Worm (Caenorhabditis elegans) whole organism, early embryonic: ENCODE measurements around the gene spp-22.

Experiments used
- B0310.2 ChIP-seq: sonication (generic microtip); optimal IDR thresholded peaks from 2 replicates; lab custom pipeline; 2016; ENCODE audit warnings: mild to moderate bottlenecking, missing genetic modification characterization, missing compliant biosample characterization
- F13C5.2 ChIP-seq: sonication (generic microtip); optimal IDR thresholded peaks from 2 replicates; lab custom pipeline; 2017; ENCODE audit warnings: mild to moderate bottlenecking, missing genetic modification characterization, inconsistent platforms, missing compliant biosample characterization
- aly-1 ChIP-seq: sonication (generic microtip); optimal IDR thresholded peaks from 2 replicates; lab custom pipeline; 2016; ENCODE audit warnings: missing genetic modification characterization, missing compliant biosample characterization
- ama-1 ChIP-seq: fragments of 150-350 bp; optimal IDR thresholded peaks from 2 replicates; lab custom pipeline; 2014
- ceh-13 ChIP-seq: fragments of 200-800 bp; sonication (Bioruptor generic); optimal IDR thresholded peaks from 2 replicates; lab custom pipeline; 2018; ENCODE audit warnings: mild to moderate bottlenecking, missing genetic modification characterization, missing compliant biosample characterization
- ceh-36 ChIP-seq: sonication (generic microtip); optimal IDR thresholded peaks from 2 replicates; lab custom pipeline; 2016; ENCODE audit warnings: missing genetic modification characterization, inconsistent platforms, missing compliant biosample characterization
- ets-7 ChIP-seq: sonication (generic microtip); optimal IDR thresholded peaks from 2 replicates; lab custom pipeline; 2016; ENCODE audit warnings: missing genotype, missing genetic modification characterization, missing compliant biosample characterization
- flt-1 ChIP-seq: fragments of 200-800 bp; sonication (Bioruptor generic); IDR thresholded peaks from 2 replicates; pipeline ENCODE4 v1.3.6; 2022; ENCODE audit warnings: missing genetic modification characterization, missing compliant biosample characterization
- hmbx-1 ChIP-seq: sonication (generic microtip); optimal IDR thresholded peaks from 2 replicates; lab custom pipeline; 2016; ENCODE audit warnings: mild to moderate bottlenecking, missing genetic modification characterization, missing compliant biosample characterization
- hmg-4 ChIP-seq: fragments of 200-800 bp; sonication (Bioruptor generic); optimal IDR thresholded peaks from 2 replicates; lab custom pipeline; 2018; ENCODE audit warnings: mild to moderate bottlenecking, missing genetic modification characterization, missing compliant biosample characterization
- hnd-1 ChIP-seq: sonication (generic microtip); optimal IDR thresholded peaks from 2 replicates; lab custom pipeline; 2016; ENCODE audit warnings: missing genetic modification characterization, missing compliant biosample characterization
- pes-1 ChIP-seq: fragments of 200-800 bp; sonication (Bioruptor generic); IDR thresholded peaks from 2 replicates; pipeline ENCODE4 v1.3.6; 2022; ENCODE audit warnings: missing genetic modification reagents, missing genetic modification characterization, missing compliant biosample characterization
- scrt-1 ChIP-seq: fragments of 200-800 bp; sonication (Bioruptor generic); IDR thresholded peaks from 2 replicates; pipeline ENCODE4 v1.3.6; 2022; ENCODE audit warnings: missing genetic modification characterization, missing compliant biosample characterization
- sea-1 ChIP-seq: fragments of 200-800 bp; sonication (Bioruptor generic); conservative IDR thresholded peaks from 2 replicates; pipeline ENCODE4 v1.3.6; 2022; ENCODE audit warnings: missing genetic modification characterization, missing compliant biosample characterization
- tbx-11 ChIP-seq: fragments of 200-800 bp; sonication (Bioruptor generic); IDR thresholded peaks from 2 replicates; pipeline ENCODE4 v1.3.6; 2022; ENCODE audit warnings: missing genetic modification characterization, missing compliant biosample characterization
- tbx-37 ChIP-seq: fragments of 200-800 bp; sonication (Bioruptor generic); conservative IDR thresholded peaks from 2 replicates; pipeline ENCODE4 v1.3.6; 2022; ENCODE audit warnings: missing genetic modification reagents, missing genetic modification characterization, missing compliant biosample characterization
- tra-4 ChIP-seq: sonication (generic microtip); optimal IDR thresholded peaks from 2 replicates; lab custom pipeline; 2017; ENCODE audit warnings: missing genetic modification characterization, missing compliant biosample characterization

The spp-22 gene

ce11 chrX:7242119-7242518 lies 30.6 kb downstream of the spp-22 start:
- TF ChIP-seq flt-1 (GFP tag; lab: Robert Waterston, UW) = no peak
- TF ChIP-seq ets-7 (tag; lab: Kevin White, UChicago) = no peak
- TF ChIP-seq tbx-37 = no peak
- no peak for TF ChIP-seq hmg-4
- TF ChIP-seq hmbx-1 (tag; lab: Kevin White, UChicago) = no peak
- TF ChIP-seq aly-1 (tag; lab: Kevin White, UChicago) = no peak
- TF ChIP-seq scrt-1 = no peak
- TF ChIP-seq sea-1 (GFP tag; lab: Robert Waterston, UW) = no peak
- no peak for TF ChIP-seq ceh-36 (tag; lab: Kevin White, UChicago)
- TF ChIP-seq ama-1 (lab: Kevin White, UChicago) = no peak
- TF ChIP-seq hnd-1 = no peak
- TF ChIP-seq ceh-13 (GFP tag; lab: Kevin White, UChicago) = no peak
- TF ChIP-seq tra-4 (tag; lab: Kevin White, UChicago) = no peak
- no peak for TF ChIP-seq F13C5.2 (tag; lab: Kevin White, UChicago)
- no peak for TF ChIP-seq pes-1 (GFP tag; lab: Robert Waterston, UW)
- no peak for TF ChIP-seq tbx-11 (GFP tag; lab: Robert Waterston, UW)
- no peak for TF ChIP-seq B0310.2 (tag; lab: Kevin White, UChicago)

ce11 chrX:7242878-7243277 lies 31.4 kb downstream of the spp-22 start, which contains the start of gene F46H5.7:
Gene F46H5.7 (minus strand): TSS chrX:7242983.
- TF ChIP-seq flt-1 (GFP tag; lab: Robert Waterston, UW) (no peak), ceh-36 (tag; lab: Kevin White, UChicago) (no peak), ama-1 (lab: Kevin White, UChicago) (no peak), hmg-4 (no peak), B0310.2 (tag; lab: Kevin White, UChicago) (no peak), ets-7 (tag; lab: Kevin White, UChicago) (no peak), aly-1 (tag; lab: Kevin White, UChicago) (no peak), sea-1 (GFP tag; lab: Robert Waterston, UW) (no peak), tbx-11 (GFP tag; lab: Robert Waterston, UW) (no peak), hmbx-1 (tag; lab: Kevin White, UChicago) (no peak), tra-4 (tag; lab: Kevin White, UChicago) (no peak), scrt-1 (no peak), F13C5.2 (tag; lab: Kevin White, UChicago) (no peak), ceh-13 (GFP tag; lab: Kevin White, UChicago) (no peak), pes-1 (GFP tag; lab: Robert Waterston, UW) (no peak)

ce11 chrX:7244756-7245155 lies 33.3 kb downstream of the spp-22 start:
- TF ChIP-seq hnd-1 (no peak), tbx-37 (no peak), tbx-11 (GFP tag; lab: Robert Waterston, UW) (no peak), ets-7 (tag; lab: Kevin White, UChicago) (no peak), sea-1 (GFP tag; lab: Robert Waterston, UW) (no peak), flt-1 (GFP tag; lab: Robert Waterston, UW) (no peak), B0310.2 (tag; lab: Kevin White, UChicago) (no peak), tra-4 (tag; lab: Kevin White, UChicago) (no peak), scrt-1 (no peak), hmbx-1 (tag; lab: Kevin White, UChicago) (no peak), aly-1 (tag; lab: Kevin White, UChicago) (no peak), ceh-13 (GFP tag; lab: Kevin White, UChicago) (no peak), pes-1 (GFP tag; lab: Robert Waterston, UW) (no peak), hmg-4 (no peak), ceh-36 (tag; lab: Kevin White, UChicago) (no peak), F13C5.2 (tag; lab: Kevin White, UChicago) (no peak), ama-1 (lab: Kevin White, UChicago) (no peak)

- TF ChIP-seq scrt-1 (0 out of 2 replicates have a peak, but pooled peaks have one; percentile 21), tra-4 (tag; lab: Kevin White, UChicago) (no peak), F13C5.2 (tag; lab: Kevin White, UChicago) (peak; percentile 53)
Observed at ce11 chrX:7254558-7254957, 43.1 kb downstream of the spp-22 start, which contains the start of gene F46H5.4. Gene F46H5.4 (minus strand): TSS chrX:7254610.

ce11 chrX:7256891-7257290 lies 45.4 kb downstream of the spp-22 start, which contains the start of gene F46H5.5:
Gene F46H5.5 (minus strand): TSS chrX:7256991.
- TF ChIP-seq hmg-4 = no peak
- TF ChIP-seq ceh-36 (tag; lab: Kevin White, UChicago) = no peak
- TF ChIP-seq tbx-11 (GFP tag; lab: Robert Waterston, UW) = no peak
- TF ChIP-seq ceh-13 (GFP tag; lab: Kevin White, UChicago) = no peak
- TF ChIP-seq aly-1 (tag; lab: Kevin White, UChicago) = no peak
- no peak for TF ChIP-seq sea-1 (GFP tag; lab: Robert Waterston, UW)
- no peak for TF ChIP-seq B0310.2 (tag; lab: Kevin White, UChicago)
- TF ChIP-seq pes-1 (GFP tag; lab: Robert Waterston, UW) = no peak
- TF ChIP-seq tbx-37 = no peak
- TF ChIP-seq flt-1 (GFP tag; lab: Robert Waterston, UW) = no peak
- no peak for TF ChIP-seq ama-1 (lab: Kevin White, UChicago)
- no peak for TF ChIP-seq hmbx-1 (tag; lab: Kevin White, UChicago)
- no peak for TF ChIP-seq scrt-1
- no peak for TF ChIP-seq tra-4 (tag; lab: Kevin White, UChicago)
- no peak for TF ChIP-seq hnd-1
- no peak for TF ChIP-seq F13C5.2 (tag; lab: Kevin White, UChicago)
- no peak for TF ChIP-seq ets-7 (tag; lab: Kevin White, UChicago)

- no peak for TF ChIP-seq hnd-1
- no peak for TF ChIP-seq ceh-36 (tag; lab: Kevin White, UChicago)
Observed at ce11 chrX:7260327-7261019, 49.0 kb downstream of the spp-22 start, which contains the start of gene lact-1. Gene lact-1 (minus strand): TSS chrX:7260377.
